Worm (Caenorhabditis elegans): ENCODE measurements around the gene str-1.

Gene str-1

ce11 chrIV:7144670-7145257 is 28.8 kb upstream of the str-1 start, which contains the start of gene hecd-1 (continued):
- TF ChIP-seq lir-3 (tag; optimal IDR thresholded peaks at IDR 0.05; ENCODE audit: poor library complexity) (no peak), C16A3.4 (tag; optimal IDR thresholded peaks at IDR 0.05) (peak; percentile 5), dpl-1 (GFP tag; optimal IDR thresholded peaks at IDR 0.05) (peak in 2 of 3 experiments; percentile 2 to 44), fkh-8 (tag; optimal IDR thresholded peaks at IDR 0.05) (peak; percentile 26), xbp-1 (tag; optimal IDR thresholded peaks at IDR 0.05) (peak; percentile 8), C34B4.2 (tag; optimal IDR thresholded peaks at IDR 0.05) (no peak), nhr-47 (tag; optimal IDR thresholded peaks at IDR 0.05) (no peak), F16B12.6 (tag; optimal IDR thresholded peaks at IDR 0.05) (peak; percentile 26), lin-15B (tag; optimal IDR thresholded peaks at IDR 0.05) (peak; percentile 16), lin-39 (tag; optimal IDR thresholded peaks at IDR 0.05) (no peak), elt-2 (tag; optimal IDR thresholded peaks at IDR 0.05) (no peak), efl-1 (optimal IDR thresholded peaks at IDR 0.05) (peak in 1 of 2 experiments; percentile 29), efl-1 (GFP tag; optimal IDR thresholded peaks at IDR 0.05 in 1 of 2) (peak; percentile 32 to 83), pag-3 (tag; optimal IDR thresholded peaks at IDR 0.05; ENCODE audit: borderline replicate concordance, insufficient read depth) (no peak)

DNA sequence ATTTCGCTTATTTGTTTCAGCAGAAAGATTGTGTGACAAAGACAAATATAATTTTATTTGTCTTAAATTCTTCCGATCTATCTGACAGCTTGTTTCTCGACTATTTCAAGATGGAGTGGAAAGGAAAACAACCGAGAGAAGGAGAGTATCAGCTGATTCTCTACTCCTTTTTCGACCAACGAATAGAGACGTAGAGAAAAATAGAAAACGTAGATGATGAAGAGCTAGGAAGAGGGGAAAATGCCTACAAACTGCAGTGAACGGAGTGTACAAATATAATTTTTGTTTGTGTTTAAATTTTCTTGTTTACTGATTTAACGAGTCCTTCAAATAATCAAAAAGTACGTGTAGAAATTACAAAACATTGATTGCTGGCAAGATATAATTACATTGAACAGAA is 25.9 kb upstream of the str-1 start:
- TF ChIP-seq fkh-8 (tag; optimal IDR thresholded peaks at IDR 0.05) (no peak), nhr-28 (tag; optimal IDR thresholded peaks at IDR 0.05) (no peak), mef-2 (tag; optimal IDR thresholded peaks at IDR 0.05) (no peak), mab-9 (GFP tag; IDR thresholded peaks at IDR 0.05) (no peak), rnt-1 (tag; optimal IDR thresholded peaks at IDR 0.05) (peak; percentile 12), aly-2 (tag; optimal IDR thresholded peaks at IDR 0.05) (no peak), efl-1 (optimal IDR thresholded peaks at IDR 0.05) (peak; percentile 10 to 14), efl-1 (GFP tag; optimal IDR thresholded peaks at IDR 0.05 in 1 of 2) (peak in 1 of 2 experiments; percentile 89), nhr-71 (tag; optimal IDR thresholded peaks at IDR 0.05) (no peak), lin-35 (GFP tag; optimal IDR thresholded peaks at IDR 0.05) (peak in 1 of 2 experiments; percentile 36), lin-14 (GFP tag; optimal IDR thresholded peaks at IDR 0.05) (peak; percentile 53), snu-23 (GFP tag; optimal IDR thresholded peaks at IDR 0.05) (peak; percentile 14), C16A3.4 (tag; optimal IDR thresholded peaks at IDR 0.05) (no peak), ceh-82 (tag; optimal IDR thresholded peaks at IDR 0.05) (peak in 1 of 3 experiments; percentile 3), dpl-1 (GFP tag; optimal IDR thresholded peaks at IDR 0.05) (peak in 1 of 3 experiments; percentile 29), jun-1 (tag; optimal IDR thresholded peaks at IDR 0.05) (no peak), nhr-85 (tag) (peak; percentile 20), lsy-2 (tag; optimal IDR thresholded peaks at IDR 0.05) (peak in 1 of 2 experiments; percentile 69), ama-1 (optimal IDR thresholded peaks at IDR 0.05) (no peak), F16B12.6 (tag; optimal IDR thresholded peaks at IDR 0.05) (peak; percentile 47)

- TF ChIP-seq vab-15 (tag; optimal IDR thresholded peaks at IDR 0.05) (no peak), nhr-71 (tag; optimal IDR thresholded peaks at IDR 0.05) (peak; percentile 36), lin-14 (GFP tag; optimal IDR thresholded peaks at IDR 0.05) (peak; percentile 53), lsy-2 (tag; optimal IDR thresholded peaks at IDR 0.05) (peak; percentile 90 to 98), lin-13 (GFP tag; optimal IDR thresholded peaks at IDR 0.05) (peak; percentile 15), ceh-82 (tag; optimal IDR thresholded peaks at IDR 0.05) (peak in 2 of 3 experiments; percentile 3 to 48), snpc-4 (tag; optimal IDR thresholded peaks at IDR 0.05) (peak; percentile 3), fkh-8 (tag; optimal IDR thresholded peaks at IDR 0.05) (peak; percentile 31), nhr-20 (tag; optimal IDR thresholded peaks at IDR 0.05) (peak; percentile 14), nhr-47 (tag; optimal IDR thresholded peaks at IDR 0.05) (peak; percentile 45), lin-35 (GFP tag; optimal IDR thresholded peaks at IDR 0.05) (peak; percentile 57 to 72), lir-3 (tag; optimal IDR thresholded peaks at IDR 0.05; ENCODE audit: poor library complexity) (no peak), rnt-1 (tag; optimal IDR thresholded peaks at IDR 0.05) (peak; percentile 19), mdl-1 (tag; optimal IDR thresholded peaks at IDR 0.05) (no peak), dpl-1 (GFP tag; optimal IDR thresholded peaks at IDR 0.05) (peak; percentile 32 to 60 (median 58)), ceh-90 (tag; optimal IDR thresholded peaks at IDR 0.05) (no peak), snu-23 (GFP tag; optimal IDR thresholded peaks at IDR 0.05) (peak; percentile 47), F16B12.6 (tag; optimal IDR thresholded peaks at IDR 0.05) (peak; percentile 92), zip-4 (GFP tag; optimal IDR thresholded peaks at IDR 0.05) (peak; percentile 61), unc-30 (tag; optimal IDR thresholded peaks at IDR 0.05) (no peak), hpl-2 (GFP tag; optimal IDR thresholded peaks at IDR 0.05) (no peak), blmp-1 (tag; optimal IDR thresholded peaks at IDR 0.05) (peak; percentile 65), unc-130 (tag; optimal IDR thresholded peaks at IDR 0.05) (peak; percentile 22), skn-1 (tag; optimal IDR thresholded peaks at IDR 0.05) (peak; percentile 39), isw-1 (GFP tag; IDR thresholded peaks at IDR 0.05) (peak; percentile 17; the same call in 1 of the 2 replicates), xbp-1 (tag; optimal IDR thresholded peaks at IDR 0.05) (peak; percentile 9), lin-15B (tag; optimal IDR thresholded peaks at IDR 0.05) (peak; percentile 35), ceh-63 (GFP tag; optimal IDR thresholded peaks at IDR 0.05) (no peak), efl-1 (optimal IDR thresholded peaks at IDR 0.05) (peak; percentile 61 to 64), efl-1 (GFP tag; optimal IDR thresholded peaks at IDR 0.05 in 1 of 2) (peak; percentile 61 to 95), mep-1 (tag; optimal IDR thresholded peaks at IDR 0.05) (peak; percentile 20)
Observed at ce11 chrIV:7149020-7149601, 24.5 kb upstream of the str-1 start, which contains the start of gene C34D4.4. C34D4.4 (plus strand) TSS chrIV:7149361.

All from whole organism, L1 larva.